Fruit fly (Drosophila melanogaster) whole organism, prepupa: ENCODE data around the gene CG32040.

Experiments used
- CG11762 ChIP-seq: fragments of 200-800 bp; sonication (Bioruptor generic); optimal IDR thresholded peaks from 3 replicates; lab custom pipeline; 2016; ENCODE audit warnings: missing biosample characterization, missing genetic modification characterization; ENCODE audit not compliant: insufficient read depth
- CG11902 ChIP-seq: fragments of 200-800 bp; sonication (Bioruptor generic); optimal IDR thresholded peaks from 3 replicates; lab custom pipeline; 2016; ENCODE audit warnings: missing biosample characterization, missing genetic modification characterization
- CG16779 ChIP-seq: fragments of 200-800 bp; sonication (Bioruptor generic); optimal IDR thresholded peaks from 3 replicates; lab custom pipeline; 2017; ENCODE audit warnings: missing biosample characterization, mild to moderate bottlenecking, missing genetic modification characterization
- CG31627 ChIP-seq: fragments of 200-800 bp; sonication (Bioruptor generic); optimal IDR thresholded peaks from 3 replicates; lab custom pipeline; 2016; ENCODE audit warnings: missing biosample characterization, missing genetic modification characterization
- CG6854 ChIP-seq: fragments of 200-800 bp; sonication (Bioruptor generic); optimal IDR thresholded peaks from 2 replicates; lab custom pipeline; 2017; ENCODE audit warnings: missing biosample characterization, mild to moderate bottlenecking, missing genetic modification characterization
- CG7368 ChIP-seq: fragments of 200-800 bp; sonication (Bioruptor generic); optimal IDR thresholded peaks from 3 replicates; lab custom pipeline; 2016; ENCODE audit warnings: missing biosample characterization, missing genetic modification characterization
- CG9139 ChIP-seq: fragments of 200-800 bp; sonication (Bioruptor generic); optimal IDR thresholded peaks from 3 replicates; lab custom pipeline; 2017; ENCODE audit warnings: missing biosample characterization, mild to moderate bottlenecking, missing genetic modification characterization
- Ets21C ChIP-seq: fragments of 200-800 bp; sonication (Bioruptor generic); optimal IDR thresholded peaks from 3 replicates; lab custom pipeline; 2016; ENCODE audit warnings: missing biosample characterization, missing genetic modification characterization
- Gug ChIP-seq: fragments of 200-800 bp; sonication (Bioruptor generic); IDR thresholded peaks from 2 replicates; pipeline ENCODE4 v1.3.6; 2022; ENCODE audit warnings: missing biosample characterization, missing genetic modification characterization
- achi ChIP-seq: fragments of 200-800 bp; sonication (Bioruptor generic); optimal IDR thresholded peaks from 3 replicates; lab custom pipeline; 2016; ENCODE audit warnings: missing biosample characterization, missing genetic modification characterization
- eg ChIP-seq: fragments of 200-800 bp; sonication (Bioruptor generic); IDR thresholded peaks from 3 replicates; pipeline ENCODE4 v1.3.6; 2022; ENCODE audit warnings: missing biosample characterization, missing genetic modification characterization
- ss ChIP-seq, 2 experiments: fragments of 200-800 bp; sonication (Bioruptor generic); optimal IDR thresholded peaks; 2 replicates in 1 of 2; 3 replicates in 1 of 2; lab custom pipeline; 2017 to 2018; ENCODE audit warnings: mild to moderate bottlenecking in 2 of 2, missing biosample characterization in 2 of 2, missing genetic modification characterization in 2 of 2, moderate library complexity in 1 of 2

DNA sequence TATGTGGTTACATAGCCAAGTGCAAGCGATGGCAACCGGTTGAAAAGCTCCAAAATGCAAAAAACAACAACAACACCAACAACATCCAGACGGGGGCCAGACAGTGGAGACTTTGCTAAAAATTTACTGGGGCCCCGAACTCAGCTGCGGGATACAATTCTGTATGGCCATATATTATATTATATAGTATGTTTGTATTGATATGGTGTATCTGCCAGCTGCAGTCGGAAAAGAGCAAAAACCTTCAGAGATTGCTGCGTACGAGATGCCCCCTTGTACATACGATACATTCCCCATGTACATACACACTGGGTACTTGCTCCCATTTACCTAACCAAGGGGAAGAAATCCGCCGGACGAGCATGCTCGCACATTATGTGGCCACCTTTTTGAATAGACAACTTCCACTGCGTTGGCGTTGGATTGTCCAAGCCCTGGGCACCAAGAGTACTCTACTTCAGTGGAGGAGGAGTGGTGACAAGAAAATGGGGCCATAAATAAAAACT lies 26.6 kb downstream of the CG32040 start:
- TF ChIP-seq CG7368 (no peak), eg (no peak), CG9139 (GFP tag; lab: Kevin White, UChicago) (no peak), Gug (no peak), CG11762 (no peak), Ets21C (GFP tag; lab: Kevin White, UChicago) (no peak), CG11902 (GFP tag; lab: Kevin White, UChicago) (no peak), ss (GFP tag; optimal IDR thresholded peaks at IDR 0.05; lab: Kevin White, UChicago) (peak; percentile 6 to 12), CG31627 (GFP tag; lab: Kevin White, UChicago) (no peak), CG16779 (tag; lab: Kevin White, UChicago) (no peak), achi (GFP tag; lab: Kevin White, UChicago) (no peak), CG6854 (GFP tag; lab: Kevin White, UChicago) (no peak)
